Fruit fly (Drosophila melanogaster) whole organism, wandering third instar larva: Measurements from ENCODE around the gene Reck.

ENCODE experiments used
- GATAd ChIP-seq: sonication (Bioruptor generic); optimal IDR thresholded peaks from 2 replicates; lab custom pipeline; 2016; ENCODE audit warnings: missing biosample characterization, missing genetic modification characterization
- Hr78 ChIP-seq: fragments of >200 bp; optimal IDR thresholded peaks from 2 replicates; lab custom pipeline; 2017; ENCODE audit warnings: missing biosample characterization, missing genetic modification characterization
- pan ChIP-seq: fragments of >200 bp; optimal IDR thresholded peaks from 2 replicates; lab custom pipeline; 2017
- psq ChIP-seq: fragments of 200-800 bp; sonication (Bioruptor generic); optimal IDR thresholded peaks from 3 replicates; lab custom pipeline; 2017; ENCODE audit warnings: missing biosample characterization, mild to moderate bottlenecking, missing genetic modification characterization, moderate library complexity

DNA sequence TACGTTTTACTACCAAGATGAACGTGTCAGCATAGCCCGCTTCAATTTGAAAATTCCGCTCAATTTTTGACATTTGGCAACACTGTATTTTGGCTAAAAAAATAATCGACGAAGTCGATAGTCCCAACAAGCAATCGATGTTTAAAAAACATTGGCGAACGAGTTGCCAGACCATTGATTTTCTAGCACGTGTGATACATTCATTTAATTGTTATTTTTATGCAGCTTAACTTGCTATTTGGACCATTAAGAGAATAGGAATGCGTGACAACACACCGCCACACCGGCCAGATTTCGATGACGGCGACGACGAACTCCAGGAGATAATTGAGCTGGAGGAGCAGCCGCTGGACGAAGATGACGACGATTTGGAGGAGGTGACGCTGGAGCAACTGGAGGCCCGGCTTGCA lies 31.2 kb downstream of the Reck start, which contains the start of gene CG5114:
- no peak for TF ChIP-seq GATAd
- no peak for TF ChIP-seq Hr78
- TF ChIP-seq pan: no peak
- TF ChIP-seq psq: no peak
